Worm (Caenorhabditis elegans): ENCODE results near the gene ant-1.4.

ant-1.4 gene

ce11 chrIV:8446904-8447303 lies 13.2 kb downstream of the ant-1.4 start, which contains the start of gene T01B11.1 (continued):
- no peak for TF ChIP-seq gei-8 (GFP tag; optimal IDR thresholded peaks at IDR 0.05)

- TF ChIP-seq ctbp-1 (GFP tag; IDR thresholded peaks at IDR 0.05) (peak; percentile 72), unc-130 (GFP tag; optimal IDR thresholded peaks at IDR 0.05) (peak; percentile 82), madf-5 (GFP tag; IDR thresholded peaks at IDR 0.05) (0 out of 4 replicates have a peak, but pooled peaks of 1 of the 2 experiments have one; percentile 60), ces-1 (GFP tag; optimal IDR thresholded peaks at IDR 0.05) (no peak), php-3 (GFP tag; IDR thresholded peaks at IDR 0.05) (peak; percentile 67), ceh-82 (tag; optimal IDR thresholded peaks at IDR 0.05) (no peak), hif-1 (tag; optimal IDR thresholded peaks at IDR 0.05) (peak; percentile 38 to 86), spr-1 (tag; optimal IDR thresholded peaks at IDR 0.05) (peak; percentile 64), ZK546.5 (tag; optimal IDR thresholded peaks at IDR 0.05) (peak; percentile 6 to 70), unc-62 (GFP tag; optimal IDR thresholded peaks at IDR 0.05 in 1 of 2) (peak in 1 of 2 experiments; percentile 100), unc-62 (tag; optimal IDR thresholded peaks at IDR 0.05) (no peak), mes-2 (tag; optimal IDR thresholded peaks at IDR 0.05; ENCODE audit: poor library complexity, severe bottlenecking) (peak; percentile 94), ZK337.2 (GFP tag; IDR thresholded peaks at IDR 0.05) (no peak), T20F7.1 (GFP tag; optimal IDR thresholded peaks at IDR 0.05) (peak; percentile 80), Y5F2A.4 (GFP tag; optimal IDR thresholded peaks at IDR 0.05) (peak; percentile 16), nhr-237 (tag; optimal IDR thresholded peaks at IDR 0.05) (peak; percentile 52), saeg-2 (GFP tag; IDR thresholded peaks at IDR 0.05) (peak; percentile 66; the same call in 1 of the 2 replicates), daf-19 (GFP tag; conservative IDR thresholded peaks at IDR 0.05) (no peak), egl-27 (tag; optimal IDR thresholded peaks at IDR 0.05) (no peak), ceh-28 (tag; optimal IDR thresholded peaks at IDR 0.05) (no peak), daf-16 (GFP tag; optimal IDR thresholded peaks at IDR 0.05) (peak; percentile 38 to 78), daf-16 (tag; optimal IDR thresholded peaks at IDR 0.05) (peak; percentile 82), ztf-7 (tag; optimal IDR thresholded peaks at IDR 0.05) (peak; percentile 68), dmd-6 (GFP tag; IDR thresholded peaks at IDR 0.05) (peak; percentile 79), Y48G9A.11 (GFP tag; IDR thresholded peaks at IDR 0.05) (peak; percentile 81), nhr-41 (GFP tag; IDR thresholded peaks at IDR 0.05) (no peak), Y105C5A.15 (GFP tag; IDR thresholded peaks at IDR 0.05) (no peak), jun-1 (tag; optimal IDR thresholded peaks at IDR 0.05) (peak; percentile 68), lin-1 (GFP tag; IDR thresholded peaks at IDR 0.05) (peak; percentile 58; the same call in 1 of the 2 replicates), spr-3 (GFP tag; optimal IDR thresholded peaks at IDR 0.05) (no peak), lin-39 (tag; optimal IDR thresholded peaks at IDR 0.05) (no peak), dmd-9 (GFP tag; IDR thresholded peaks at IDR 0.05) (peak; percentile 69), ceh-44 (GFP tag; IDR thresholded peaks at IDR 0.05) (peak; percentile 63; the same call in 1 of the 2 replicates), R02D3.7 (tag; optimal IDR thresholded peaks at IDR 0.05) (no peak), set-16 (GFP tag; IDR thresholded peaks at IDR 0.05) (peak; percentile 76), tag-97 (GFP tag; IDR thresholded peaks at IDR 0.05) (no peak), unc-39 (tag; optimal IDR thresholded peaks at IDR 0.05) (no peak), ceh-20 (GFP tag; IDR thresholded peaks at IDR 0.05) (peak; percentile 88), fkh-10 (GFP tag; optimal IDR thresholded peaks at IDR 0.05) (peak; percentile 92), vab-7 (GFP tag; IDR thresholded peaks at IDR 0.05) (peak; percentile 74; the same call in 1 of the 2 replicates), skn-1 (tag; optimal IDR thresholded peaks at IDR 0.05) (no peak), attf-4 (tag; optimal IDR thresholded peaks at IDR 0.05) (no peak), tra-1 (GFP tag; IDR thresholded peaks at IDR 0.05) (peak; percentile 75), F37D6.2 (tag; optimal IDR thresholded peaks at IDR 0.05) (peak; percentile 56), gei-8 (GFP tag; optimal IDR thresholded peaks at IDR 0.05) (peak; percentile 15), ama-1 (optimal IDR thresholded peaks at IDR 0.05) (peak; percentile 91), arid-1 (GFP tag; conservative IDR thresholded peaks at IDR 0.05) (peak; percentile 87), F10B5.3 (tag; optimal IDR thresholded peaks at IDR 0.05) (peak; percentile 25), nhr-42 (GFP tag; IDR thresholded peaks at IDR 0.05) (peak; percentile 87), zip-2 (tag; optimal IDR thresholded peaks at IDR 0.05) (peak; percentile 69)
These were observed 27.4 kb downstream of the ant-1.4 start, which contains the start of the genes T26A8.4 and pdtf-1 for ce11 chrIV:8432709-8433108. Gene T26A8.4 (minus strand): TSS chrIV:8432893. Gene pdtf-1 (plus strand): TSS chrIV:8433038.
